Fruit fly (Drosophila melanogaster) whole organism, embryonic: Measurements from ENCODE around the gene CG6106.
A peak's percentile ranks its signal among the peaks of the same experiment; 100 is the strongest.

Experiments
- Ada2b ChIP-seq: fragments of 200-800 bp; sonication (Bioruptor generic); IDR thresholded peaks from 2 replicates; pipeline ENCODE4 v1.3.6; 2022; ENCODE audit warnings: missing biosample characterization, missing genetic modification characterization
- Asciz ChIP-seq: fragments of 200-800 bp; sonication (Bioruptor generic); optimal IDR thresholded peaks from 2 replicates; lab custom pipeline; 2017; ENCODE audit warnings: missing biosample characterization, mild to moderate bottlenecking, missing genetic modification characterization, missing genetic modification reagents
- B-H1 ChIP-seq: fragments of 200-800 bp; sonication (Bioruptor generic); IDR thresholded peaks from 3 replicates; pipeline ENCODE4 v1.3.6; 2022; ENCODE audit warnings: missing biosample characterization, missing genetic modification characterization
- B-H2 ChIP-seq: fragments of 200-800 bp; sonication (Bioruptor generic); optimal IDR thresholded peaks from 2 replicates; lab custom pipeline; 2018; ENCODE audit warnings: missing biosample characterization, mild to moderate bottlenecking, missing genetic modification characterization
- Bteb2 ChIP-seq: fragments of 200-800 bp; sonication (Bioruptor generic); optimal IDR thresholded peaks from 2 replicates; lab custom pipeline; 2016; ENCODE audit warnings: missing biosample characterization, missing genetic modification characterization
- CG10366 ChIP-seq: fragments of 200-800 bp; sonication (Bioruptor generic); IDR thresholded peaks from 2 replicates; pipeline ENCODE4 v1.3.6; 2022; ENCODE audit warnings: missing biosample characterization, missing genetic modification characterization
- CG10654 ChIP-seq: fragments of 200-800 bp; sonication (Bioruptor generic); optimal IDR thresholded peaks from 2 replicates; lab custom pipeline; 2016; ENCODE audit warnings: missing biosample characterization, missing genetic modification characterization
- CG11247 ChIP-seq: fragments of 200-800 bp; sonication (Bioruptor generic); IDR thresholded peaks from 2 replicates; pipeline ENCODE4 v1.3.6; 2022; ENCODE audit warnings: missing biosample characterization, missing genetic modification characterization
- CG12391 ChIP-seq: fragments of 200-800 bp; sonication (Bioruptor generic); optimal IDR thresholded peaks from 3 replicates; lab custom pipeline; 2018; ENCODE audit warnings: missing biosample characterization, mild to moderate bottlenecking, missing genetic modification characterization, moderate library complexity
- CG13424 ChIP-seq: fragments of 200-800 bp; sonication (Bioruptor generic); optimal IDR thresholded peaks from 2 replicates; lab custom pipeline; 2019; ENCODE audit warnings: missing biosample characterization, mild to moderate bottlenecking, missing genetic modification characterization, moderate library complexity
- CG13894 ChIP-seq: fragments of 200-800 bp; sonication (Bioruptor generic); optimal IDR thresholded peaks from 3 replicates; lab custom pipeline; 2018; ENCODE audit warnings: missing biosample characterization, mild to moderate bottlenecking, missing genetic modification characterization, moderate library complexity
- CG14965 ChIP-seq: fragments of 200-800 bp; sonication (Bioruptor generic); optimal IDR thresholded peaks from 2 replicates; lab custom pipeline; 2016; ENCODE audit warnings: missing biosample characterization, missing genetic modification characterization, borderline replicate concordance
- CG17912 ChIP-seq: fragments of 200-800 bp; sonication (Bioruptor generic); optimal IDR thresholded peaks from 2 replicates; lab custom pipeline; 2018; ENCODE audit warnings: missing biosample characterization, mild to moderate bottlenecking, missing genetic modification characterization
- CG18476 ChIP-seq: fragments of 200-800 bp; sonication (Bioruptor generic); optimal IDR thresholded peaks from 2 replicates; lab custom pipeline; 2016; ENCODE audit warnings: missing biosample characterization, mild to moderate bottlenecking, missing genetic modification characterization
- CG2120 ChIP-seq: fragments of 200-800 bp; sonication (Bioruptor generic); optimal IDR thresholded peaks from 3 replicates; lab custom pipeline; 2016; ENCODE audit warnings: missing biosample characterization, missing genetic modification characterization
- CG2889 ChIP-seq: fragments of 200-800 bp; sonication (Bioruptor generic); IDR thresholded peaks from 3 replicates; pipeline ENCODE4 v1.3.6; 2022; ENCODE audit warnings: missing biosample characterization, missing genetic modification characterization
- CG30020 ChIP-seq: fragments of 200-800 bp; optimal IDR thresholded peaks from 2 replicates; lab custom pipeline; 2019; ENCODE audit warnings: missing biosample characterization, mild to moderate bottlenecking, missing genetic modification characterization, moderate library complexity
- CG4730 ChIP-seq: fragments of 200-800 bp; sonication (Bioruptor generic); IDR thresholded peaks from 2 replicates; pipeline ENCODE4 v1.3.6; 2022; ENCODE audit warnings: missing biosample characterization, missing genetic modification characterization
- CG8765 ChIP-seq: fragments of 200-800 bp; sonication (Bioruptor generic); IDR thresholded peaks from 2 replicates; pipeline ENCODE4 v1.3.6; 2022; ENCODE audit warnings: missing biosample characterization, missing genetic modification characterization
- CG9437 ChIP-seq: fragments of 200-800 bp; sonication (Bioruptor generic); optimal IDR thresholded peaks from 2 replicates; lab custom pipeline; 2018; ENCODE audit warnings: missing biosample characterization, mild to moderate bottlenecking, missing genetic modification characterization
- CHES-1-like ChIP-seq: fragments of 200-800 bp; sonication (Bioruptor generic); optimal IDR thresholded peaks from 2 replicates; lab custom pipeline; 2016; ENCODE audit warnings: missing biosample characterization, missing genetic modification characterization
- D ChIP-seq, 2 experiments: fragments of 200-800 bp in 1 of 2; fragments of >200 bp in 1 of 2; sonication (Bioruptor generic) in 1 of 2; optimal IDR thresholded peaks; 2 replicates in 1 of 2; 3 replicates in 1 of 2; lab custom pipeline; 2017; ENCODE audit warnings: mild to moderate bottlenecking in 1 of 2, missing biosample characterization in 1 of 2, missing genetic modification characterization in 1 of 2, missing genetic modification reagents in 1 of 2
- Doc3 ChIP-seq: fragments of 200-800 bp; sonication (Bioruptor generic); IDR thresholded peaks from 3 replicates; pipeline ENCODE4 v1.3.6; 2022; ENCODE audit warnings: missing biosample characterization, missing genetic modification characterization; ENCODE audit not compliant: partially characterized antibody
- Fer1 ChIP-seq: fragments of 200-800 bp; sonication (Bioruptor generic); optimal IDR thresholded peaks from 2 replicates; lab custom pipeline; 2017; ENCODE audit warnings: missing biosample characterization, mild to moderate bottlenecking, missing genetic modification characterization
- Fer2 ChIP-seq: fragments of 200-800 bp; sonication (Bioruptor generic); optimal IDR thresholded peaks from 2 replicates; lab custom pipeline; 2018; ENCODE audit warnings: missing biosample characterization, mild to moderate bottlenecking, missing genetic modification characterization, moderate library complexity
- Hmr ChIP-seq: fragments of 200-800 bp; sonication (Bioruptor generic); optimal IDR thresholded peaks from 3 replicates; lab custom pipeline; 2017; ENCODE audit warnings: mild to moderate bottlenecking, missing biosample characterization, missing genetic modification reagents, missing genetic modification characterization
- Hr78 ChIP-seq, 2 experiments: fragments of 200-800 bp in 1 of 2; fragments of >200 bp in 1 of 2; sonication (Bioruptor generic) in 1 of 2; optimal IDR thresholded peaks; 2 replicates each; lab custom pipeline; 2017 to 2019; ENCODE audit warnings: missing biosample characterization in 2 of 2, missing genetic modification characterization in 2 of 2, mild to moderate bottlenecking in 1 of 2, moderate library complexity in 1 of 2
- Lhr ChIP-seq: fragments of 200-800 bp; sonication (Bioruptor generic); optimal IDR thresholded peaks from 3 replicates; lab custom pipeline; 2017; ENCODE audit warnings: mild to moderate bottlenecking, missing biosample characterization, missing genetic modification reagents, missing genetic modification characterization
- Myb ChIP-seq: fragments of 200-800 bp; sonication (Bioruptor generic); optimal IDR thresholded peaks from 2 replicates; lab custom pipeline; 2016; ENCODE audit warnings: missing biosample characterization, missing genetic modification characterization
- Rfx ChIP-seq: fragments of 200-800 bp; sonication (Bioruptor generic); IDR thresholded peaks from 2 replicates; pipeline ENCODE4 v1.3.6; 2022; ENCODE audit warnings: missing biosample characterization, missing genetic modification characterization
- Six4 ChIP-seq: fragments of 200-800 bp; sonication (Bioruptor generic); optimal IDR thresholded peaks from 2 replicates; lab custom pipeline; 2016; ENCODE audit warnings: missing biosample characterization, missing genetic modification characterization
- Sox102F ChIP-seq: fragments of 200-800 bp; sonication (Bioruptor generic); optimal IDR thresholded peaks from 2 replicates; lab custom pipeline; 2018; ENCODE audit warnings: missing biosample characterization, mild to moderate bottlenecking, missing genetic modification characterization, moderate library complexity
- Sry-δ ChIP-seq: fragments of 200-800 bp; sonication (Bioruptor generic); optimal IDR thresholded peaks from 2 replicates; lab custom pipeline; 2016; ENCODE audit warnings: missing biosample characterization, missing genetic modification characterization
- ap ChIP-seq: fragments of 200-800 bp; sonication (Bioruptor generic); IDR thresholded peaks from 2 replicates; pipeline ENCODE4 v1.3.6; 2022; ENCODE audit warnings: missing biosample characterization, missing genetic modification characterization
- ara ChIP-seq: fragments of 200-800 bp; sonication (Bioruptor generic); IDR thresholded peaks from 2 replicates; pipeline ENCODE4 v1.3.6; 2022; ENCODE audit warnings: missing biosample characterization, missing genetic modification characterization
- cg ChIP-seq: fragments of 200-800 bp; sonication (Bioruptor generic); optimal IDR thresholded peaks from 3 replicates; lab custom pipeline; 2019; ENCODE audit warnings: missing biosample characterization, mild to moderate bottlenecking, missing genetic modification characterization, moderate library complexity
- dan ChIP-seq: fragments of 200-800 bp; sonication (Bioruptor generic); IDR thresholded peaks from 2 replicates; pipeline ENCODE4 v1.3.6; 2022; ENCODE audit warnings: missing biosample characterization, missing genetic modification characterization
- dati ChIP-seq: fragments of 200-800 bp; sonication (Bioruptor generic); IDR thresholded peaks from 2 replicates; pipeline ENCODE4 v1.3.6; 2022; ENCODE audit warnings: missing biosample characterization, missing genetic modification characterization
- dimm ChIP-seq: fragments of 200-800 bp; sonication (Bioruptor generic); IDR thresholded peaks from 2 replicates; pipeline ENCODE4 v1.3.6; 2022; ENCODE audit warnings: missing biosample characterization, missing genetic modification characterization
- fd96Cb ChIP-seq: fragments of 200-800 bp; sonication (Bioruptor generic); optimal IDR thresholded peaks from 2 replicates; lab custom pipeline; 2018; ENCODE audit warnings: missing biosample characterization, mild to moderate bottlenecking, missing genetic modification characterization, moderate library complexity
- gcm ChIP-seq: fragments of 200-800 bp; sonication (Bioruptor generic); optimal IDR thresholded peaks from 2 replicates; lab custom pipeline; 2019; ENCODE audit warnings: missing biosample characterization, mild to moderate bottlenecking, missing genetic modification characterization, moderate library complexity
- mirr ChIP-seq: fragments of 200-800 bp; sonication (Bioruptor generic); optimal IDR thresholded peaks from 3 replicates; lab custom pipeline; 2018; ENCODE audit warnings: missing biosample characterization, mild to moderate bottlenecking, missing genetic modification characterization
- nom ChIP-seq: fragments of 200-800 bp; sonication (Bioruptor generic); optimal IDR thresholded peaks from 2 replicates; lab custom pipeline; 2017; ENCODE audit warnings: missing biosample characterization, missing genetic modification characterization, mild to moderate bottlenecking, moderate library complexity, missing genetic modification reagents
- psq ChIP-seq: fragments of 200-800 bp; sonication (Bioruptor generic); optimal IDR thresholded peaks from 2 replicates; lab custom pipeline; 2017; ENCODE audit warnings: missing biosample characterization, missing genetic modification characterization
- sc ChIP-seq, 3 experiments: fragments of >200 bp in 2 of 3; fragments of 200-800 bp in 1 of 3; sonication (Bioruptor generic) in 1 of 3; optimal IDR thresholded peaks; 2 replicates in 2 of 3; 3 replicates in 1 of 3; lab custom pipeline; 2017; ENCODE audit warnings: mild to moderate bottlenecking in 1 of 3, missing biosample characterization in 1 of 3, missing genetic modification characterization in 1 of 3, missing genetic modification reagents in 1 of 3
- slbo ChIP-seq: fragments of 200-800 bp; sonication (Bioruptor generic); IDR thresholded peaks from 2 replicates; pipeline ENCODE4 v1.3.6; 2022; ENCODE audit warnings: missing biosample characterization, missing genetic modification characterization
- tap ChIP-seq: fragments of 200-800 bp; optimal IDR thresholded peaks from 3 replicates; lab custom pipeline; 2019; ENCODE audit warnings: missing biosample characterization, mild to moderate bottlenecking, missing genetic modification characterization, moderate library complexity
- wdn ChIP-seq: fragments of 200-800 bp; sonication (Bioruptor generic); IDR thresholded peaks from 2 replicates; pipeline ENCODE4 v1.3.6; 2022; ENCODE audit warnings: missing biosample characterization, missing genetic modification characterization
- yki ChIP-seq: fragments of >200 bp; optimal IDR thresholded peaks from 3 replicates; lab custom pipeline; 2018

Gene CG6106

DNA sequence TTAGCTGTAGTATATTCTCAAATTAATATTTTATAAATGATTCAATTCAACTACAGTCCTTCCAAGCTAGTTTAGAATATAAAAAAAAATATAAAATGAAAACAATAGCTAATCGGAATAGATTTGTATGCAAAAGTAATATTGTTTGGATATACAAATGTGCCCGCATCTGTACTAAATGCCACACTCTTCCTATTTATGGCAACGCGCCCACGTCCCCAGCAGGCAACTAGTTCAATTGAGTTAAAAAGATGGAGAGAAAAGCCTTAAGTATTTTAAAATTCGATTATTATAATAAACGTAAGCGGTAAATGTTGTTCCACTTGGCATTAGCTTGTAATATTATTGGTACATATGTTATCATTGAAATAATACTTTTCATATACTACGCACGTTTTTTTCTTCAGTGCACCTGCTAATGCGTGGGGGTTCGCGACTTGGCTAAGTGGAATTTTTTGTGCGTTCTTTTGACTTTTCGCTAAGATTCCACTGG lies 46.9 kb downstream of the CG6106 start (continued):
- no peak for TF ChIP-seq dimm (GFP tag; lab: Robert Waterston, UW)
- TF ChIP-seq CG13424 = peak; percentile 76
- no peak for TF ChIP-seq mirr (GFP tag; lab: Kevin White, UChicago)
- TF ChIP-seq wdn (GFP tag; lab: Robert Waterston, UW) = 0 out of 2 replicates have a peak, but pooled peaks have one; percentile 25
- peak; percentile 58 for TF ChIP-seq Asciz
- no peak for TF ChIP-seq dati (GFP tag; lab: Robert Waterston, UW)
- TF ChIP-seq CHES-1-like (GFP tag; lab: Kevin White, UChicago) = no peak
- 0 out of 2 replicates have a peak, but pooled peaks have one; percentile 14 for TF ChIP-seq ap
- peak; percentile 59 for TF ChIP-seq gcm (GFP tag; lab: Kevin White, UChicago)
- TF ChIP-seq Six4 (GFP tag; lab: Kevin White, UChicago) = no peak
- TF ChIP-seq Myb (GFP tag; lab: Kevin White, UChicago) = peak; percentile 8
- TF ChIP-seq CG12391 (tag; lab: Kevin White, UChicago) = peak; percentile 82
- TF ChIP-seq Lhr (GFP tag; lab: Kevin White, UChicago) = peak; percentile 14
- TF ChIP-seq Fer1 (GFP tag; lab: Kevin White, UChicago) = peak; percentile 37
- TF ChIP-seq CG13894 = no peak
- TF ChIP-seq CG17912 = no peak
- TF ChIP-seq sc (optimal IDR thresholded peaks at IDR 0.05; lab: Kevin White, UChicago) = no peak
- peak; percentile 71 for TF ChIP-seq sc (GFP tag; optimal IDR thresholded peaks at IDR 0.05; lab: Kevin White, UChicago)
- no peak for TF ChIP-seq nom (GFP tag; lab: Kevin White, UChicago)
- 0 out of 2 replicates have a peak, but pooled peaks have one; percentile 23 for TF ChIP-seq Ada2b
- no peak for TF ChIP-seq yki
- peak; percentile 46 for TF ChIP-seq Bteb2 (GFP tag; lab: Kevin White, UChicago)
- peak; percentile 41; the same call in 1 of the 2 replicates for TF ChIP-seq CG10366 (GFP tag; lab: Robert Waterston, UW)
- TF ChIP-seq CG2120 (GFP tag; lab: Kevin White, UChicago) = peak; percentile 74
- no peak for TF ChIP-seq Doc3 (GFP tag; lab: Robert Waterston, UW)
- no peak for TF ChIP-seq CG11247 (GFP tag; lab: Robert Waterston, UW)
- TF ChIP-seq psq (GFP tag; lab: Kevin White, UChicago) = no peak
- TF ChIP-seq Fer2 (tag; lab: Kevin White, UChicago) = no peak
- peak; percentile 72 for TF ChIP-seq Rfx (GFP tag; lab: Robert Waterston, UW)
- TF ChIP-seq CG10654 = peak; percentile 48
- TF ChIP-seq CG4730 (GFP tag; lab: Robert Waterston, UW) = peak; percentile 19; the same call in 1 of the 2 replicates
- TF ChIP-seq CG2889 = 0 out of 3 replicates have a peak, but pooled peaks have one; percentile 25
- peak; percentile 82 for TF ChIP-seq Sox102F
- no peak for TF ChIP-seq dan
- TF ChIP-seq CG9437 (GFP tag; lab: Kevin White, UChicago) = peak; percentile 75
- TF ChIP-seq fd96Cb (tag; lab: Kevin White, UChicago) = peak; percentile 81
- TF ChIP-seq tap = peak; percentile 32
- no peak for TF ChIP-seq ara (GFP tag; lab: Robert Waterston, UW)
- TF ChIP-seq Sry-δ (GFP tag; lab: Kevin White, UChicago) = no peak
- TF ChIP-seq B-H1 (GFP tag; lab: Robert Waterston, UW) = no peak; the same call in 1 of the 3 replicates
- TF ChIP-seq cg (GFP tag; lab: Kevin White, UChicago) = no peak
- peak in 1 of 2 experiments; percentile 13 for TF ChIP-seq Hr78 (GFP tag; optimal IDR thresholded peaks at IDR 0.05; lab: Kevin White, UChicago)
- peak; percentile 73 for TF ChIP-seq slbo (GFP tag; lab: Robert Waterston, UW)
- TF ChIP-seq CG18476 (GFP tag; lab: Kevin White, UChicago) = peak; percentile 58
- no peak for TF ChIP-seq CG14965 (GFP tag; lab: Kevin White, UChicago)
- no peak for TF ChIP-seq CG8765
- no peak for TF ChIP-seq B-H2 (GFP tag; lab: Kevin White, UChicago)
- TF ChIP-seq Hmr (GFP tag; lab: Kevin White, UChicago) = peak; percentile 63
- no peak for TF ChIP-seq D (optimal IDR thresholded peaks at IDR 0.05; lab: Kevin White, UChicago)
- peak; percentile 59 for TF ChIP-seq D (GFP tag; optimal IDR thresholded peaks at IDR 0.05; lab: Kevin White, UChicago)
- TF ChIP-seq CG30020 = no peak
